Fruit fly (Drosophila melanogaster) whole organism, embryonic: ENCODE data around the gene Bx42.
A peak's percentile ranks its signal among the peaks of the same experiment; 100 is the strongest.

ENCODE experiments used
- ATbp ChIP-seq: fragments of 200-800 bp; sonication (Bioruptor generic); optimal IDR thresholded peaks from 2 replicates; lab custom pipeline; 2017; ENCODE audit warnings: missing biosample characterization, mild to moderate bottlenecking, missing genetic modification characterization, missing genetic modification reagents
- Atf3 ChIP-seq: fragments of 200-800 bp; sonication (Bioruptor generic); optimal IDR thresholded peaks from 3 replicates; lab custom pipeline; 2016; ENCODE audit warnings: missing biosample characterization, missing genetic modification characterization
- CG10267 ChIP-seq: fragments of 200-800 bp; sonication (Bioruptor generic); optimal IDR thresholded peaks from 2 replicates; lab custom pipeline; 2018; ENCODE audit warnings: missing biosample characterization, mild to moderate bottlenecking, missing genetic modification characterization, moderate library complexity
- CG14014 ChIP-seq: fragments of 200-800 bp; sonication (Bioruptor generic); IDR thresholded peaks from 2 replicates; pipeline ENCODE4 v1.3.6; 2022; ENCODE audit warnings: missing biosample characterization, missing genetic modification characterization
- CG14441 ChIP-seq: fragments of 200-800 bp; sonication (Bioruptor generic); IDR thresholded peaks from 2 replicates; pipeline ENCODE4 v1.3.6; 2022; ENCODE audit warnings: missing biosample characterization, missing genetic modification characterization
- CG14710 ChIP-seq: fragments of 200-800 bp; sonication (Bioruptor generic); optimal IDR thresholded peaks from 3 replicates; lab custom pipeline; 2019; ENCODE audit warnings: missing biosample characterization, mild to moderate bottlenecking, missing genetic modification characterization, moderate library complexity
- CG16779 ChIP-seq: fragments of 200-800 bp; sonication (Bioruptor generic); IDR thresholded peaks from 2 replicates; pipeline ENCODE4 v1.3.6; 2022; ENCODE audit warnings: missing biosample characterization, missing genetic modification characterization
- CG17359 ChIP-seq: fragments of 200-800 bp; sonication (Bioruptor generic); optimal IDR thresholded peaks from 3 replicates; lab custom pipeline; 2018; ENCODE audit warnings: missing biosample characterization, mild to moderate bottlenecking, missing genetic modification characterization, moderate library complexity
- CG17361 ChIP-seq: fragments of 200-800 bp; sonication (Bioruptor generic); IDR thresholded peaks from 3 replicates; pipeline ENCODE4 v1.3.6; 2022; ENCODE audit warnings: missing biosample characterization, missing genetic modification characterization
- CG17912 ChIP-seq: fragments of 200-800 bp; sonication (Bioruptor generic); optimal IDR thresholded peaks from 2 replicates; lab custom pipeline; 2018; ENCODE audit warnings: missing biosample characterization, mild to moderate bottlenecking, missing genetic modification characterization
- CG18764 ChIP-seq: fragments of 200-800 bp; sonication (Bioruptor generic); optimal IDR thresholded peaks from 3 replicates; lab custom pipeline; 2016; ENCODE audit warnings: missing biosample characterization, missing genetic modification characterization
- CG2199 ChIP-seq: fragments of 200-800 bp; sonication (Bioruptor generic); IDR thresholded peaks from 3 replicates; pipeline ENCODE4 v1.3.6; 2022; ENCODE audit warnings: missing biosample characterization, missing genetic modification characterization
- CG2712 ChIP-seq: fragments of 200-800 bp; optimal IDR thresholded peaks from 3 replicates; lab custom pipeline; 2019; ENCODE audit warnings: missing biosample characterization, mild to moderate bottlenecking, missing genetic modification characterization, moderate library complexity
- CG2875 ChIP-seq: fragments of 200-800 bp; sonication (Bioruptor generic); optimal IDR thresholded peaks from 2 replicates; lab custom pipeline; 2017; ENCODE audit warnings: missing biosample characterization, mild to moderate bottlenecking, missing genetic modification characterization, missing genetic modification reagents
- CG3281 ChIP-seq: fragments of 200-800 bp; sonication (Bioruptor generic); optimal IDR thresholded peaks from 3 replicates; lab custom pipeline; 2017; ENCODE audit warnings: missing biosample characterization, mild to moderate bottlenecking, missing genetic modification characterization
- CG33213 ChIP-seq: fragments of 200-800 bp; sonication (Bioruptor generic); optimal IDR thresholded peaks from 3 replicates; lab custom pipeline; 2016; ENCODE audit warnings: missing biosample characterization, missing genetic modification characterization
- CG3847 ChIP-seq: fragments of 200-800 bp; sonication (Bioruptor generic); IDR thresholded peaks from 2 replicates; pipeline ENCODE4 v1.3.6; 2022; ENCODE audit warnings: missing biosample characterization, missing genetic modification characterization
- CG8478 ChIP-seq: fragments of >200 bp; optimal IDR thresholded peaks from 2 replicates; lab custom pipeline; 2018
- CG8944 ChIP-seq: fragments of 200-800 bp; sonication (Bioruptor generic); optimal IDR thresholded peaks from 3 replicates; lab custom pipeline; 2016; ENCODE audit warnings: missing biosample characterization, missing genetic modification characterization
- CG9817 ChIP-seq: fragments of 200-800 bp; sonication (Bioruptor generic); optimal IDR thresholded peaks from 2 replicates; lab custom pipeline; 2018; ENCODE audit warnings: missing biosample characterization, mild to moderate bottlenecking, missing genetic modification characterization, moderate library complexity
- CG9932 ChIP-seq: fragments of 200-800 bp; sonication (Bioruptor generic); IDR thresholded peaks from 2 replicates; pipeline ENCODE4 v1.3.6; 2022; ENCODE audit warnings: missing biosample characterization, missing genetic modification characterization
- Chrac-16 ChIP-seq: fragments of 200-800 bp; sonication (Bioruptor generic); optimal IDR thresholded peaks from 3 replicates; lab custom pipeline; 2016; ENCODE audit warnings: missing biosample characterization, missing genetic modification characterization
- Ets65A ChIP-seq: fragments of 200-800 bp; sonication (Bioruptor generic); peaks from one replicate; lab custom pipeline; 2016; ENCODE audit warnings: missing biosample characterization, missing genetic modification characterization
- Fer3 ChIP-seq: fragments of 200-800 bp; sonication (Bioruptor generic); optimal IDR thresholded peaks from 2 replicates; lab custom pipeline; 2018; ENCODE audit warnings: missing biosample characterization, mild to moderate bottlenecking, missing genetic modification characterization, moderate library complexity
- GATAe ChIP-seq: fragments of 200-800 bp; sonication (Bioruptor generic); conservative IDR thresholded peaks from 2 replicates; pipeline ENCODE4 v1.3.6; 2022; ENCODE audit warnings: missing biosample characterization, missing genetic modification characterization
- HLH4C ChIP-seq: fragments of 200-800 bp; sonication (Bioruptor generic); IDR thresholded peaks from 3 replicates; pipeline ENCODE4 v1.3.6; 2022; ENCODE audit warnings: missing biosample characterization, missing genetic modification characterization; ENCODE audit not compliant: partially characterized antibody
- Kr ChIP-seq: fragments of 200-800 bp; sonication (Bioruptor generic); optimal IDR thresholded peaks from 2 replicates; lab custom pipeline; 2017; ENCODE audit warnings: missing biosample characterization, mild to moderate bottlenecking, missing genetic modification characterization
- Max ChIP-seq: fragments of 200-800 bp; sonication (Bioruptor generic); optimal IDR thresholded peaks from 2 replicates; lab custom pipeline; 2016; ENCODE audit warnings: missing biosample characterization, mild to moderate bottlenecking, missing genetic modification characterization
- Sox100B ChIP-seq: fragments of 200-800 bp; sonication (Bioruptor generic); optimal IDR thresholded peaks from 3 replicates; lab custom pipeline; 2018; ENCODE audit warnings: missing biosample characterization, mild to moderate bottlenecking, missing genetic modification characterization
- Taf1 ChIP-seq: fragments of 200-800 bp; sonication (Bioruptor generic); IDR thresholded peaks from 2 replicates; pipeline ENCODE4 v1.3.6; 2022; ENCODE audit warnings: missing biosample characterization, missing genetic modification characterization
- Vsx1 ChIP-seq: fragments of 200-800 bp; sonication (Bioruptor generic); optimal IDR thresholded peaks from 2 replicates; lab custom pipeline; 2017; ENCODE audit warnings: missing biosample characterization, mild to moderate bottlenecking, missing genetic modification characterization, missing genetic modification reagents
- ci ChIP-seq: fragments of 200-800 bp; sonication (Bioruptor generic); IDR thresholded peaks from 3 replicates; pipeline ENCODE4 v1.3.6; 2022; ENCODE audit warnings: missing biosample characterization, missing genetic modification characterization
- corto ChIP-seq: fragments of 200-800 bp; sonication (Bioruptor generic); optimal IDR thresholded peaks from 2 replicates; lab custom pipeline; 2016; ENCODE audit warnings: missing biosample characterization, mild to moderate bottlenecking, missing genetic modification characterization, moderate library complexity
- crol ChIP-seq: fragments of 200-800 bp; sonication (Bioruptor generic); IDR thresholded peaks from 2 replicates; pipeline ENCODE4 v1.3.6; 2022; ENCODE audit warnings: missing biosample characterization, missing genetic modification characterization
- da ChIP-seq: fragments of 200-800 bp; sonication (Bioruptor generic); optimal IDR thresholded peaks from 2 replicates; lab custom pipeline; 2016; ENCODE audit warnings: missing biosample characterization, missing genetic modification characterization
- disco-r ChIP-seq: fragments of 200-800 bp; sonication (Bioruptor generic); optimal IDR thresholded peaks from 2 replicates; lab custom pipeline; 2016; ENCODE audit warnings: missing biosample characterization, missing genetic modification characterization
- dm ChIP-seq: fragments of 200-800 bp; sonication (Bioruptor generic); optimal IDR thresholded peaks from 3 replicates; lab custom pipeline; 2016; ENCODE audit warnings: missing biosample characterization, missing genetic modification characterization
- ham ChIP-seq: fragments of 200-800 bp; sonication (Bioruptor generic); IDR thresholded peaks from 2 replicates; pipeline ENCODE4 v1.3.6; 2022; ENCODE audit warnings: missing biosample characterization, missing genetic modification characterization
- insv ChIP-seq, 2 experiments: fragments of 200-800 bp; sonication (Bioruptor generic); optimal IDR thresholded peaks; 3 replicates each; lab custom pipeline; 2016 to 2018; ENCODE audit warnings: missing biosample characterization in 2 of 2, missing genetic modification characterization in 2 of 2
- knrl ChIP-seq: fragments of 200-800 bp; sonication (Bioruptor generic); IDR thresholded peaks from 3 replicates; pipeline ENCODE4 v1.3.6; 2022; ENCODE audit warnings: missing biosample characterization, missing genetic modification characterization; ENCODE audit not compliant: partially characterized antibody
- mirr ChIP-seq: fragments of 200-800 bp; sonication (Bioruptor generic); optimal IDR thresholded peaks from 3 replicates; lab custom pipeline; 2018; ENCODE audit warnings: missing biosample characterization, mild to moderate bottlenecking, missing genetic modification characterization
- mld ChIP-seq: fragments of 200-800 bp; sonication (Bioruptor generic); IDR thresholded peaks from 3 replicates; pipeline ENCODE4 v1.3.6; 2022; ENCODE audit warnings: missing biosample characterization, missing genetic modification characterization; ENCODE audit not compliant: partially characterized antibody
- pan ChIP-seq, 4 experiments: fragments of >200 bp in 3 of 4; fragments of 200-800 bp in 1 of 4; sonication (Bioruptor generic) in 1 of 4; optimal IDR thresholded peaks in 3 of 4; IDR thresholded peaks in 1 of 4; 2 replicates each; pipeline versions ENCODE4 v1.3.6 to Lab custom; 2017 to 2022; ENCODE audit warnings: missing biosample characterization in 2 of 4, missing genetic modification characterization in 2 of 4, mixed read lengths in 1 of 4
- pfk ChIP-seq: fragments of 200-800 bp; sonication (Bioruptor generic); optimal IDR thresholded peaks from 2 replicates; lab custom pipeline; 2018; ENCODE audit warnings: missing biosample characterization, mild to moderate bottlenecking, missing genetic modification characterization, moderate library complexity
- prd ChIP-seq, 3 experiments: fragments of >200 bp in 2 of 3; fragments of 200-800 bp in 1 of 3; sonication (Bioruptor generic) in 1 of 3; optimal IDR thresholded peaks in 2 of 3; IDR thresholded peaks in 1 of 3; 2 replicates in 2 of 3; 3 replicates in 1 of 3; pipeline versions ENCODE4 v1.3.6 to Lab custom; 2017 to 2022; ENCODE audit warnings: missing biosample characterization in 1 of 3, missing genetic modification characterization in 1 of 3
- rib ChIP-seq: fragments of 200-800 bp; sonication (Bioruptor generic); IDR thresholded peaks from 2 replicates; pipeline ENCODE4 v1.3.6; 2022; ENCODE audit warnings: missing biosample characterization, missing genetic modification characterization
- ro ChIP-seq: fragments of 200-800 bp; sonication (Bioruptor generic); IDR thresholded peaks from 2 replicates; pipeline ENCODE4 v1.3.6; 2022; ENCODE audit warnings: missing biosample characterization, missing genetic modification characterization
- sens ChIP-seq: fragments of 200-800 bp; sonication (Bioruptor generic); peaks from one replicate; lab custom pipeline; 2016; ENCODE audit warnings: missing biosample characterization, missing genetic modification characterization
- sr ChIP-seq: fragments of 200-800 bp; sonication (Bioruptor generic); IDR thresholded peaks from 3 replicates; pipeline ENCODE4 v1.3.6; 2022; ENCODE audit warnings: missing biosample characterization, missing genetic modification characterization
- zf30C ChIP-seq: fragments of 200-800 bp; sonication (Bioruptor generic); optimal IDR thresholded peaks from 3 replicates; lab custom pipeline; 2018; ENCODE audit warnings: missing biosample characterization, mild to moderate bottlenecking, missing genetic modification characterization

Gene Bx42

DNA sequence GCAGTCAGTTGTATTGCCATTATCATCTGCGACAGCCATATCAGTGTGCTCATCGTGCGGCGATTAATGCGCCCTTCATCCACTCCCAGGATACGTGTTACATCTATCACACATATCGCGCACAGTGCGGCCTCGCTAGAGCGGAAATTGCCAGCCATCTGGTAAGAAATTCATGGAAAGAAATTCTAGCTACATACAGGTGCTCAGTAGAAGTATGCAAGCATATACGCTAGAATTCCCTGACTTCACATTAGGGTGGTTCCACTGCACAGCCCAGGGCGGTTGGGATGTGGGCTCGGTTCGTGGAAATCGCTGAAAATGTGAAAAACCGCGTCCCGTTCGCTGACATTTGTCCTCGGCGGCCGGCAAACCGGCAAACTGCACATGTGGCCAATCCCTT lies 34.8 kb upstream of the Bx42 start (continued):
- peak; percentile 22 for TF ChIP-seq CG17912 (GFP tag; lab: Kevin White, UChicago)
- no peak for TF ChIP-seq Vsx1 (GFP tag; lab: Kevin White, UChicago)
- TF ChIP-seq ci (GFP tag; lab: Robert Waterston, UW): peak; percentile 92
- 0 out of 3 replicates have a peak, but pooled peaks have one; percentile 23 for TF ChIP-seq knrl (GFP tag; lab: Robert Waterston, UW)
- TF ChIP-seq pan (optimal IDR thresholded peaks at IDR 0.05; lab: Kevin White, UChicago): no peak
- peak in 1 of 2 experiments; percentile 81 for TF ChIP-seq pan (GFP tag; optimal IDR thresholded peaks at IDR 0.05 in 1 of 2, IDR thresholded peaks at IDR 0.05 in 1 of 2)
- peak; percentile 94 for TF ChIP-seq sens (GFP tag; lab: Kevin White, UChicago)
- peak; percentile 49; the same call in 1 of the 2 replicates for TF ChIP-seq Taf1 (GFP tag; lab: Robert Waterston, UW)
- no peak for TF ChIP-seq prd (optimal IDR thresholded peaks at IDR 0.05; lab: Kevin White, UChicago)
- peak; percentile 93 for TF ChIP-seq prd (GFP tag; IDR thresholded peaks at IDR 0.05; lab: Robert Waterston, UW)
- peak; percentile 68 for TF ChIP-seq CG17359 (tag; lab: Kevin White, UChicago)
- TF ChIP-seq da (GFP tag; lab: Kevin White, UChicago): peak; percentile 58
- no peak for TF ChIP-seq pfk (GFP tag; lab: Kevin White, UChicago)
- TF ChIP-seq disco-r (GFP tag; lab: Kevin White, UChicago): no peak
- TF ChIP-seq HLH4C (GFP tag; lab: Robert Waterston, UW): no peak
- TF ChIP-seq CG9817 (tag; lab: Kevin White, UChicago): peak; percentile 51
- TF ChIP-seq CG33213 (GFP tag; lab: Kevin White, UChicago): peak; percentile 45
- no peak for TF ChIP-seq zf30C (GFP tag; lab: Kevin White, UChicago)
- TF ChIP-seq dm: peak; percentile 20
- no peak for TF ChIP-seq Kr
- peak; percentile 86 for TF ChIP-seq CG14441 (GFP tag; lab: Robert Waterston, UW)
- TF ChIP-seq Max (GFP tag; lab: Kevin White, UChicago): no peak
- TF ChIP-seq CG2712 (tag; lab: Kevin White, UChicago): peak; percentile 82
- TF ChIP-seq CG8944 (GFP tag; lab: Kevin White, UChicago): peak; percentile 79
- no peak for TF ChIP-seq Sox100B (GFP tag; lab: Kevin White, UChicago)
- peak; percentile 18; the same call in 1 of the 2 replicates for TF ChIP-seq crol
- TF ChIP-seq corto (GFP tag; lab: Kevin White, UChicago): no peak
- peak; percentile 80 for TF ChIP-seq ro
- TF ChIP-seq CG8478 (lab: Kevin White, UChicago): no peak
- no peak for TF ChIP-seq CG2875 (GFP tag; lab: Kevin White, UChicago)
- peak; percentile 13 for TF ChIP-seq CG18764 (GFP tag; lab: Kevin White, UChicago)
- TF ChIP-seq CG2199 (GFP tag; lab: Robert Waterston, UW): peak; percentile 87; the same call in 2 of the 3 replicates
- TF ChIP-seq insv (GFP tag; optimal IDR thresholded peaks at IDR 0.05; lab: Kevin White, UChicago): peak in 1 of 2 experiments; percentile 21
- peak; percentile 77 for TF ChIP-seq CG17361 (GFP tag; lab: Robert Waterston, UW)
- TF ChIP-seq ham (GFP tag; lab: Robert Waterston, UW): peak; percentile 55; the same call in 1 of the 2 replicates
- TF ChIP-seq CG16779: peak; percentile 52; the same call in 1 of the 2 replicates
- peak; percentile 62 for TF ChIP-seq CG3281
- peak; percentile 48; the same call in 1 of the 3 replicates for TF ChIP-seq sr (GFP tag; lab: Robert Waterston, UW)
- peak; percentile 76 for TF ChIP-seq CG3847
- TF ChIP-seq Chrac-16 (GFP tag; lab: Kevin White, UChicago): peak; percentile 63
- no peak for TF ChIP-seq GATAe (GFP tag; lab: Robert Waterston, UW)
- peak; percentile 45 for TF ChIP-seq Atf3
- TF ChIP-seq CG9932 (GFP tag; lab: Robert Waterston, UW): peak; percentile 72
- no peak for TF ChIP-seq rib (GFP tag; lab: Robert Waterston, UW)
- peak; percentile 79 for TF ChIP-seq CG14014
- TF ChIP-seq CG14710 (tag; lab: Kevin White, UChicago): peak; percentile 68
- TF ChIP-seq ATbp (GFP tag; lab: Kevin White, UChicago): peak; percentile 74
- TF ChIP-seq CG10267 (tag; lab: Kevin White, UChicago): peak; percentile 57
- TF ChIP-seq mld (GFP tag; lab: Robert Waterston, UW): no peak
- TF ChIP-seq mirr (GFP tag; lab: Kevin White, UChicago): peak; percentile 33
- TF ChIP-seq Fer3 (tag; lab: Kevin White, UChicago): peak; percentile 53
- peak; percentile 92 for TF ChIP-seq Ets65A (GFP tag; lab: Kevin White, UChicago)
